Fruit fly (Drosophila melanogaster): ENCODE results near the gene CG9399.

dm6 chr3R:9561121-9561520, 12.9 kb downstream of the CG9399 start:
- no peak for TF ChIP-seq CG17806 (tag; optimal IDR thresholded peaks at IDR 0.05)
- no peak for TF ChIP-seq CG14655 (GFP tag; optimal IDR thresholded peaks at IDR 0.05)
- TF ChIP-seq CG10348 (GFP tag; IDR thresholded peaks at IDR 0.05), result no peak
- no peak for TF ChIP-seq CG8301 (tag; optimal IDR thresholded peaks at IDR 0.05)
- TF ChIP-seq gl (tag; optimal IDR thresholded peaks at IDR 0.05), result no peak

Data from whole organism, pupa.